Worm (Caenorhabditis elegans) whole organism, early embryonic: Measurements from ENCODE around the gene nhr-42.

ENCODE experiments used
- B0310.2 ChIP-seq: sonication (generic microtip); optimal IDR thresholded peaks from 2 replicates; lab custom pipeline; 2016; ENCODE audit warnings: mild to moderate bottlenecking, missing genetic modification characterization, missing compliant biosample characterization
- F13C5.2 ChIP-seq: sonication (generic microtip); optimal IDR thresholded peaks from 2 replicates; lab custom pipeline; 2017; ENCODE audit warnings: mild to moderate bottlenecking, missing genetic modification characterization, inconsistent platforms, missing compliant biosample characterization
- aly-1 ChIP-seq: sonication (generic microtip); optimal IDR thresholded peaks from 2 replicates; lab custom pipeline; 2016; ENCODE audit warnings: missing genetic modification characterization, missing compliant biosample characterization
- ama-1 ChIP-seq: fragments of 150-350 bp; optimal IDR thresholded peaks from 2 replicates; lab custom pipeline; 2014
- ceh-13 ChIP-seq: fragments of 200-800 bp; sonication (Bioruptor generic); optimal IDR thresholded peaks from 2 replicates; lab custom pipeline; 2018; ENCODE audit warnings: mild to moderate bottlenecking, missing genetic modification characterization, missing compliant biosample characterization
- ceh-36 ChIP-seq: sonication (generic microtip); optimal IDR thresholded peaks from 2 replicates; lab custom pipeline; 2016; ENCODE audit warnings: missing genetic modification characterization, inconsistent platforms, missing compliant biosample characterization
- ets-7 ChIP-seq: sonication (generic microtip); optimal IDR thresholded peaks from 2 replicates; lab custom pipeline; 2016; ENCODE audit warnings: missing genotype, missing genetic modification characterization, missing compliant biosample characterization
- flt-1 ChIP-seq: fragments of 200-800 bp; sonication (Bioruptor generic); IDR thresholded peaks from 2 replicates; pipeline ENCODE4 v1.3.6; 2022; ENCODE audit warnings: missing genetic modification characterization, missing compliant biosample characterization
- hmbx-1 ChIP-seq: sonication (generic microtip); optimal IDR thresholded peaks from 2 replicates; lab custom pipeline; 2016; ENCODE audit warnings: mild to moderate bottlenecking, missing genetic modification characterization, missing compliant biosample characterization
- hmg-4 ChIP-seq: fragments of 200-800 bp; sonication (Bioruptor generic); optimal IDR thresholded peaks from 2 replicates; lab custom pipeline; 2018; ENCODE audit warnings: mild to moderate bottlenecking, missing genetic modification characterization, missing compliant biosample characterization
- hnd-1 ChIP-seq: sonication (generic microtip); optimal IDR thresholded peaks from 2 replicates; lab custom pipeline; 2016; ENCODE audit warnings: missing genetic modification characterization, missing compliant biosample characterization
- pes-1 ChIP-seq: fragments of 200-800 bp; sonication (Bioruptor generic); IDR thresholded peaks from 2 replicates; pipeline ENCODE4 v1.3.6; 2022; ENCODE audit warnings: missing genetic modification reagents, missing genetic modification characterization, missing compliant biosample characterization
- scrt-1 ChIP-seq: fragments of 200-800 bp; sonication (Bioruptor generic); IDR thresholded peaks from 2 replicates; pipeline ENCODE4 v1.3.6; 2022; ENCODE audit warnings: missing genetic modification characterization, missing compliant biosample characterization
- sea-1 ChIP-seq: fragments of 200-800 bp; sonication (Bioruptor generic); conservative IDR thresholded peaks from 2 replicates; pipeline ENCODE4 v1.3.6; 2022; ENCODE audit warnings: missing genetic modification characterization, missing compliant biosample characterization
- tbx-11 ChIP-seq: fragments of 200-800 bp; sonication (Bioruptor generic); IDR thresholded peaks from 2 replicates; pipeline ENCODE4 v1.3.6; 2022; ENCODE audit warnings: missing genetic modification characterization, missing compliant biosample characterization
- tbx-37 ChIP-seq: fragments of 200-800 bp; sonication (Bioruptor generic); conservative IDR thresholded peaks from 2 replicates; pipeline ENCODE4 v1.3.6; 2022; ENCODE audit warnings: missing genetic modification reagents, missing genetic modification characterization, missing compliant biosample characterization
- tra-4 ChIP-seq: sonication (generic microtip); optimal IDR thresholded peaks from 2 replicates; lab custom pipeline; 2017; ENCODE audit warnings: missing genetic modification characterization, missing compliant biosample characterization

Gene nhr-42

ce11 chrV:7047512-7047911 is 48.9 kb downstream of the nhr-42 start, which contains the start of gene F20A1.8:
Gene F20A1.8 (minus strand): TSS chrV:7047612.
- TF ChIP-seq aly-1 (tag; lab: Kevin White, UChicago) (no peak), B0310.2 (tag; lab: Kevin White, UChicago) (no peak), tbx-37 (GFP tag; lab: Robert Waterston, UW) (no peak), ama-1 (lab: Kevin White, UChicago) (no peak), hmg-4 (GFP tag; lab: Kevin White, UChicago) (no peak), tbx-11 (GFP tag; lab: Robert Waterston, UW) (no peak), ceh-36 (tag; lab: Kevin White, UChicago) (no peak), tra-4 (tag; lab: Kevin White, UChicago) (no peak), F13C5.2 (tag; lab: Kevin White, UChicago) (no peak), ets-7 (tag; lab: Kevin White, UChicago) (no peak)

- TF ChIP-seq tra-4 (tag; lab: Kevin White, UChicago), result no peak
- no peak for TF ChIP-seq tbx-11 (GFP tag; lab: Robert Waterston, UW)
- TF ChIP-seq hmg-4 (GFP tag; lab: Kevin White, UChicago), result no peak
- no peak for TF ChIP-seq ceh-13
- no peak for TF ChIP-seq flt-1 (GFP tag; lab: Robert Waterston, UW)
- TF ChIP-seq F13C5.2 (tag; lab: Kevin White, UChicago), result no peak
- no peak for TF ChIP-seq aly-1 (tag; lab: Kevin White, UChicago)
- no peak for TF ChIP-seq hmbx-1 (tag; lab: Kevin White, UChicago)
- no peak for TF ChIP-seq hnd-1 (tag; lab: Kevin White, UChicago)
- no peak for TF ChIP-seq scrt-1 (GFP tag; lab: Robert Waterston, UW)
- TF ChIP-seq tbx-37 (GFP tag; lab: Robert Waterston, UW), result no peak
- TF ChIP-seq ets-7 (tag; lab: Kevin White, UChicago), result no peak
- TF ChIP-seq ama-1 (lab: Kevin White, UChicago), result no peak
- no peak for TF ChIP-seq sea-1 (GFP tag; lab: Robert Waterston, UW)
- TF ChIP-seq B0310.2 (tag; lab: Kevin White, UChicago), result no peak
- TF ChIP-seq pes-1 (GFP tag; lab: Robert Waterston, UW), result no peak
- TF ChIP-seq ceh-36 (tag; lab: Kevin White, UChicago), result no peak
Observed at ce11 chrV:7050153-7050552, 51.5 kb downstream of the nhr-42 start.
